Fruit fly (Drosophila melanogaster) S2 (cell line): ENCODE measurements around the gene amn.

Experiments
- CG8478 ChIP-seq: fragments of >200 bp; optimal IDR thresholded peaks from 2 replicates; lab custom pipeline; 2018
- CTCF ChIP-seq, 2 experiments: fragments of >200 bp; optimal IDR thresholded peaks; 2 replicates each; lab custom pipeline; 2018

- no peak for TF ChIP-seq CTCF (optimal IDR thresholded peaks at IDR 0.05; lab: Kevin White, UChicago)
- no peak for TF ChIP-seq CG8478 (lab: Kevin White, UChicago)
These were observed 5.7 kb downstream of the amn start for dm6 chrX:19884204-19884603.
